Worm (Caenorhabditis elegans): ENCODE results near the gene nhr-166.

nhr-166 gene

DNA sequence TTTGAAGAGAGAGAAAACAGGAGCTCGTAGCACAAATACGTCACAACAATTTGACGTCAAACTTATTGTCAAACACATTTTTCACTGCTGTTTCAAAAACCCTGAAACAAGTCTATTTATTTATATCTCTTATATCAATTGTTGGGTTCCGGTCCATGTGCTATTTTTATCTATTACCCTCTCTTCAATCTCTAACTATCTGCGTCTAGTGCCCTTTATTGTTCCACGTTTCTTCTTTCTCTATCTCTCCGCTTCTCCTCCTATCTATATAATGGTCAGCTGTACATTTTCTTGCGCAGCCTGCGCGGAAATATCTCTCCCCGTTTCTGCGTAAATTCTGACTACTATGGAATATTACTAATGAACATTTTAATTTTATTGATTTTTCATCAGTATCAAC lies 16.9 kb downstream of the nhr-166 start (continued):
- TF ChIP-seq grh-1 (GFP tag; IDR thresholded peaks at IDR 0.05) = 0 out of 2 replicates have a peak, but pooled peaks have one; percentile 26
- TF ChIP-seq blmp-1 (tag; optimal IDR thresholded peaks at IDR 0.05) = peak; percentile 45
- TF ChIP-seq isw-1 (GFP tag; IDR thresholded peaks at IDR 0.05) = peak; percentile 19; the same call in 1 of the 2 replicates
- peak; percentile 88 for TF ChIP-seq lin-14 (GFP tag; optimal IDR thresholded peaks at IDR 0.05)
- peak; percentile 24 to 43 (median 31) for TF ChIP-seq dpl-1 (GFP tag; optimal IDR thresholded peaks at IDR 0.05)
- peak; percentile 12 for TF ChIP-seq nhr-90 (tag; optimal IDR thresholded peaks at IDR 0.05; ENCODE audit: poor library complexity)
- TF ChIP-seq lin-35 (GFP tag; optimal IDR thresholded peaks at IDR 0.05) = peak; percentile 24 to 56
- peak; percentile 23 for TF ChIP-seq unc-86 (tag; optimal IDR thresholded peaks at IDR 0.05)
- TF ChIP-seq elt-2 (tag; optimal IDR thresholded peaks at IDR 0.05) = peak; percentile 5
- TF ChIP-seq nhr-76 (tag; optimal IDR thresholded peaks at IDR 0.05) = no peak
- TF ChIP-seq snu-23 (GFP tag; optimal IDR thresholded peaks at IDR 0.05) = peak; percentile 68
- peak; percentile 58 for TF ChIP-seq lir-3 (tag; optimal IDR thresholded peaks at IDR 0.05; ENCODE audit: poor library complexity)
- TF ChIP-seq aha-1 (tag; optimal IDR thresholded peaks at IDR 0.05) = no peak
- no peak for TF ChIP-seq lin-15B (tag; optimal IDR thresholded peaks at IDR 0.05)
- TF ChIP-seq mdl-1 (tag; optimal IDR thresholded peaks at IDR 0.05) = peak in 1 of 2 experiments; percentile 27
- no peak for TF ChIP-seq ztf-4 (tag; optimal IDR thresholded peaks at IDR 0.05)
- peak; percentile 92 for TF ChIP-seq mef-2 (tag; optimal IDR thresholded peaks at IDR 0.05)
- TF ChIP-seq swsn-7 (tag; optimal IDR thresholded peaks at IDR 0.05) = peak; percentile 41
- TF ChIP-seq nhr-19 (GFP tag; conservative IDR thresholded peaks at IDR 0.05) = peak; percentile 56
- peak; percentile 55 for TF ChIP-seq tbx-2 (tag; optimal IDR thresholded peaks at IDR 0.05)
- peak; percentile 37 to 67 for TF ChIP-seq lsy-2 (tag; optimal IDR thresholded peaks at IDR 0.05)
- no peak for TF ChIP-seq vab-15 (tag; optimal IDR thresholded peaks at IDR 0.05)
- TF ChIP-seq nhr-84 (tag; optimal IDR thresholded peaks at IDR 0.05) = no peak

DNA sequence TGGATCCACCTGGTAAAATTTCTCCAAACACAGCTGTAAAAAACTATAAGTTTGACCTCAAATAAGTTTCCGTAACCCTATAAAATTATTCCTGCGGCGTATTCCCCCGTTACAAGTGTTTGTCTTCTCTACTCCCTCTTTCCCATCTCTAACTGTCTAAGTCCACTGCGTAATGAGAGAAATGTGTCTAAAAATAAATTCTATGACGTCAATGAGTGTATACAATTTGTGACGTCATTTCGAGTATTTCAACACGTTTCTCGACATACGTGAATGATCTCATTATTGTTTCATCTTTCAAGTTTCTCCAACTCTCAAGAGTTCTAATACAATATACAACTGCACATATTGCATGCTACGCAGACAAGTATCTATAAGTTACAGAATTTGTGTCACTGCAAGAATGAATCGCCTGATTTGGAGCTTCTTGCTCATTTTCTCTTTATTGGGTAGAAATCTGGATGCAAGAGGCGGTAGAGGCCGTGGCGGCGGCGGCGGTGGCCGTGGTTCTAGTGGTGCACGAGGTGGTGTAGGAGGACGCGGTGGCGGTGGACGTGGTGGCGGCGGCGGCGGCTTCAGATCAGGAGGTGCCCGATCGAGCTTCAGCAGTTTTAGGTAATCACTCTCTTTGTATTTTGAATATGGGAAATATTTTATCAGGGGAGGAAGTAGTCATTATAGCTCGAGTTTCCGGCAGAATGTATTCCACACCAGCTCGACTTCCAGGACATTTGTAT lies 17.9 kb downstream of the nhr-166 start, which contains the start of gene F53C3.6:
TSS of gene F53C3.6 (plus strand) at position 385 of the 737 bp plus-strand sequence.
- TF ChIP-seq efl-1 (optimal IDR thresholded peaks at IDR 0.05) = peak; percentile 63 to 67
- peak; percentile 42 to 87 for TF ChIP-seq efl-1 (GFP tag; optimal IDR thresholded peaks at IDR 0.05 in 1 of 2)
- peak; percentile 91 for TF ChIP-seq nhr-71 (tag; optimal IDR thresholded peaks at IDR 0.05)
- peak; percentile 48; the same call in 1 of the 2 replicates for TF ChIP-seq isw-1 (GFP tag; IDR thresholded peaks at IDR 0.05)
- 0 out of 2 replicates have a peak, but pooled peaks have one; percentile 16 for TF ChIP-seq unc-98 (GFP tag; IDR thresholded peaks at IDR 0.05)
- no peak for TF ChIP-seq zag-1 (tag; optimal IDR thresholded peaks at IDR 0.05)
- no peak for TF ChIP-seq hlh-4 (tag; optimal IDR thresholded peaks at IDR 0.05)
- TF ChIP-seq grh-1 (GFP tag; IDR thresholded peaks at IDR 0.05) = peak; percentile 40
- TF ChIP-seq fkh-10 (GFP tag; optimal IDR thresholded peaks at IDR 0.05) = no peak
- TF ChIP-seq fkh-4 (tag; optimal IDR thresholded peaks at IDR 0.05; ENCODE audit: borderline replicate concordance) = no peak
- peak; percentile 72 for TF ChIP-seq lir-3 (tag; optimal IDR thresholded peaks at IDR 0.05; ENCODE audit: poor library complexity)
- peak; percentile 21 for TF ChIP-seq nhr-90 (tag; optimal IDR thresholded peaks at IDR 0.05; ENCODE audit: poor library complexity)
- peak; percentile 64 for TF ChIP-seq nhr-20 (tag; optimal IDR thresholded peaks at IDR 0.05)
- TF ChIP-seq dpl-1 (GFP tag; optimal IDR thresholded peaks at IDR 0.05) = peak in 2 of 3 experiments; percentile 30 to 38
- TF ChIP-seq sox-4 (tag; optimal IDR thresholded peaks at IDR 0.05) = peak; percentile 48
- no peak for TF ChIP-seq Y116A8C.19 (tag; optimal IDR thresholded peaks at IDR 0.05; ENCODE audit: borderline replicate concordance)
- no peak for TF ChIP-seq C04F5.9 (tag; optimal IDR thresholded peaks at IDR 0.05)
- TF ChIP-seq egl-13 (tag; optimal IDR thresholded peaks at IDR 0.05) = peak; percentile 64
- no peak for TF ChIP-seq ceh-90 (tag; optimal IDR thresholded peaks at IDR 0.05)
- no peak for TF ChIP-seq nhr-12 (tag; optimal IDR thresholded peaks at IDR 0.05)
- TF ChIP-seq elt-3 (tag; optimal IDR thresholded peaks at IDR 0.05) = peak in 2 of 6 experiments; percentile 2 to 66
- no peak for TF ChIP-seq ama-1 (optimal IDR thresholded peaks at IDR 0.05)
- peak; percentile 64 for TF ChIP-seq xbp-1 (tag; optimal IDR thresholded peaks at IDR 0.05)
- no peak for TF ChIP-seq nhr-237 (tag; optimal IDR thresholded peaks at IDR 0.05)
- TF ChIP-seq ces-1 (GFP tag; optimal IDR thresholded peaks at IDR 0.05) = peak; percentile 71
- TF ChIP-seq snu-23 (GFP tag; optimal IDR thresholded peaks at IDR 0.05) = peak; percentile 61
- TF ChIP-seq unc-62 (GFP tag; optimal IDR thresholded peaks at IDR 0.05) = no peak
- peak; percentile 77 for TF ChIP-seq lsy-2 (tag; optimal IDR thresholded peaks at IDR 0.05)
- peak in 2 of 3 experiments; percentile 36 to 67 for TF ChIP-seq ceh-82 (tag; optimal IDR thresholded peaks at IDR 0.05)
- TF ChIP-seq aly-2 (tag; optimal IDR thresholded peaks at IDR 0.05) = no peak
- no peak for TF ChIP-seq nhr-84 (tag; optimal IDR thresholded peaks at IDR 0.05)
- peak; percentile 71 for TF ChIP-seq mep-1 (tag; optimal IDR thresholded peaks at IDR 0.05)
- TF ChIP-seq unc-86 (tag; optimal IDR thresholded peaks at IDR 0.05) = peak; percentile 67
- no peak for TF ChIP-seq aha-1 (tag; optimal IDR thresholded peaks at IDR 0.05)
- peak; percentile 69 for TF ChIP-seq swsn-7 (tag; optimal IDR thresholded peaks at IDR 0.05)
- peak; percentile 41 for TF ChIP-seq blmp-1 (tag; optimal IDR thresholded peaks at IDR 0.05)
- no peak for TF ChIP-seq F16B12.6 (tag; optimal IDR thresholded peaks at IDR 0.05)
- peak; percentile 60 for TF ChIP-seq ztf-4 (tag; optimal IDR thresholded peaks at IDR 0.05)

Measured in whole organism, L1 larva.